Worm (Caenorhabditis elegans) whole organism, L4 larva: ENCODE measurements around the gene srxa-11.
A peak's percentile ranks its signal among the peaks of the same experiment; 100 is the strongest.

ENCODE experiments used
- F49E8.2 ChIP-seq: sonication (generic microtip); optimal IDR thresholded peaks from 2 replicates; lab custom pipeline; 2016; ENCODE audit warnings: missing compliant biosample characterization, mild to moderate bottlenecking, missing genetic modification characterization, borderline replicate concordance
- T26A8.4 ChIP-seq: fragments of 200-800 bp; sonication (Bioruptor generic); IDR thresholded peaks from 2 replicates; pipeline ENCODE4 v1.3.6; 2022; ENCODE audit warnings: missing genetic modification characterization, missing compliant biosample characterization
- Y105C5A.15 ChIP-seq: fragments of 200-800 bp; sonication (Bioruptor generic); IDR thresholded peaks from 2 replicates; pipeline ENCODE4 v1.3.6; 2022; ENCODE audit warnings: missing genetic modification characterization, missing compliant biosample characterization
- Y5F2A.4 ChIP-seq: fragments of 200-800 bp; sonication (Bioruptor generic); optimal IDR thresholded peaks from 2 replicates; lab custom pipeline; 2018; ENCODE audit warnings: mild to moderate bottlenecking, missing genetic modification characterization, missing compliant biosample characterization
- Y75B8A.6 ChIP-seq: fragments of 200-800 bp; sonication (Bioruptor generic); IDR thresholded peaks from 2 replicates; pipeline ENCODE4 v1.3.6; 2022; ENCODE audit warnings: missing genetic modification reagents, missing genetic modification characterization, missing compliant biosample characterization
- ZK546.5 ChIP-seq, 2 experiments: sonication (generic microtip); optimal IDR thresholded peaks; 2 replicates each; lab custom pipeline; 2017; ENCODE audit warnings: missing biosample characterization in 2 of 2, missing genetic modification characterization in 2 of 2
- aha-1 ChIP-seq: fragments of 150-350 bp; peaks from one replicate; lab custom pipeline; 2014; ENCODE audit warnings: missing biosample characterization, missing genetic modification characterization
- aly-2 ChIP-seq: sonication (generic microtip); optimal IDR thresholded peaks from 2 replicates; lab custom pipeline; 2018; ENCODE audit warnings: missing biosample characterization, missing genetic modification characterization
- ama-1 ChIP-seq: fragments of 150-350 bp; optimal IDR thresholded peaks from 2 replicates; lab custom pipeline; 2014; ENCODE audit warnings: inconsistent platforms, mixed read lengths
- attf-4 ChIP-seq: sonication (generic microtip); optimal IDR thresholded peaks from 3 replicates; lab custom pipeline; 2017; ENCODE audit warnings: missing biosample characterization, missing genetic modification characterization
- ceh-32 ChIP-seq: sonication (generic microtip); optimal IDR thresholded peaks from 2 replicates; lab custom pipeline; 2016; ENCODE audit warnings: mild to moderate bottlenecking, missing genetic modification characterization, missing compliant biosample characterization; ENCODE audit not compliant: poor library complexity
- cey-2 ChIP-seq: sonication (generic microtip); optimal IDR thresholded peaks from 3 replicates; lab custom pipeline; 2017; ENCODE audit warnings: missing genetic modification characterization, mild to moderate bottlenecking, missing compliant biosample characterization, antibody characterized with exemption, borderline replicate concordance; ENCODE audit not compliant: insufficient read depth
- ctbp-1 ChIP-seq: fragments of 200-800 bp; sonication (Bioruptor generic); IDR thresholded peaks from 2 replicates; pipeline ENCODE4 v1.3.6; 2022; ENCODE audit warnings: missing genetic modification reagents, missing genetic modification characterization, missing compliant biosample characterization
- daf-16 ChIP-seq, 3 experiments: sonication (generic microtip); optimal IDR thresholded peaks; 2 replicates each; lab custom pipeline; 2016 to 2017; ENCODE audit warnings: missing genetic modification characterization in 3 of 3, missing genetic modification reagents in 3 of 3, mild to moderate bottlenecking in 2 of 3, missing compliant biosample characterization in 2 of 3, missing biosample characterization in 1 of 3, moderate library complexity in 1 of 3
- dmd-6 ChIP-seq: fragments of 200-800 bp; sonication (Bioruptor generic); IDR thresholded peaks from 2 replicates; pipeline ENCODE4 v1.3.6; 2022; ENCODE audit warnings: missing genetic modification reagents, missing genetic modification characterization, missing compliant biosample characterization
- dpl-1 ChIP-seq: fragments of 150-350 bp; optimal IDR thresholded peaks from 2 replicates; lab custom pipeline; 2014; ENCODE audit warnings: missing biosample characterization, missing genetic modification reagents, missing genetic modification characterization
- dve-1 ChIP-seq: sonication (generic microtip); optimal IDR thresholded peaks from 2 replicates; lab custom pipeline; 2017; ENCODE audit warnings: antibody characterized with exemption, mild to moderate bottlenecking, missing genetic modification characterization, missing compliant biosample characterization; ENCODE audit not compliant: insufficient read depth
- jun-1 ChIP-seq: fragments of 150-350 bp; optimal IDR thresholded peaks from 2 replicates; lab custom pipeline; 2014; ENCODE audit warnings: missing biosample characterization, missing genetic modification reagents, missing genetic modification characterization
- lin-1 ChIP-seq: fragments of 200-800 bp; sonication (Bioruptor generic); IDR thresholded peaks from 2 replicates; pipeline ENCODE4 v1.3.6; 2022; ENCODE audit warnings: missing genetic modification reagents, missing genetic modification characterization, missing compliant biosample characterization
- lin-29 ChIP-seq: fragments of 200-800 bp; sonication (Bioruptor generic); IDR thresholded peaks from 2 replicates; pipeline ENCODE4 v1.3.6; 2022; ENCODE audit warnings: missing genetic modification reagents, missing genetic modification characterization, missing compliant biosample characterization
- lir-3 ChIP-seq: sonication (generic microtip); optimal IDR thresholded peaks from 2 replicates; lab custom pipeline; 2016; ENCODE audit warnings: mild to moderate bottlenecking, missing genetic modification characterization, missing compliant biosample characterization
- madf-5 ChIP-seq, 2 experiments: fragments of 200-800 bp; sonication (Bioruptor generic); IDR thresholded peaks; 2 replicates each; pipeline ENCODE4 v1.3.6; 2022; ENCODE audit warnings: missing compliant biosample characterization in 2 of 2, missing genetic modification characterization in 2 of 2
- mdl-1 ChIP-seq, 2 experiments: fragments of 150-350 bp in 1 of 2; sonication (generic microtip) in 1 of 2; optimal IDR thresholded peaks; 2 replicates each; lab custom pipeline; 2014 to 2017; ENCODE audit warnings: missing biosample characterization in 2 of 2, missing genetic modification characterization in 2 of 2
- mxl-2 ChIP-seq: fragments of 200-800 bp; sonication (Bioruptor generic); conservative IDR thresholded peaks from 2 replicates; pipeline ENCODE4 v1.3.6; 2022; ENCODE audit warnings: missing genetic modification reagents, missing genetic modification characterization, missing compliant biosample characterization
- mxl-3 ChIP-seq: fragments of 200-800 bp; sonication (Bioruptor generic); optimal IDR thresholded peaks from 2 replicates; lab custom pipeline; 2018; ENCODE audit warnings: mild to moderate bottlenecking, missing genetic modification characterization, missing compliant biosample characterization
- nhr-237 ChIP-seq: sonication (generic microtip); optimal IDR thresholded peaks from 2 replicates; lab custom pipeline; 2017; ENCODE audit warnings: missing biosample characterization, missing genetic modification characterization
- nhr-28 ChIP-seq: fragments of 150-350 bp; optimal IDR thresholded peaks from 2 replicates; lab custom pipeline; 2014; ENCODE audit warnings: missing biosample characterization, missing genetic modification characterization
- pqm-1 ChIP-seq: sonication (generic microtip); optimal IDR thresholded peaks from 2 replicates; lab custom pipeline; 2017; ENCODE audit warnings: missing biosample characterization, missing genetic modification characterization
- rbr-2 ChIP-seq: sonication (generic microtip); optimal IDR thresholded peaks from 2 replicates; lab custom pipeline; 2016; ENCODE audit warnings: missing genotype, missing genetic modification characterization, missing compliant biosample characterization
- sdz-12 ChIP-seq: fragments of 200-800 bp; sonication (Bioruptor generic); optimal IDR thresholded peaks from 2 replicates; lab custom pipeline; 2018; ENCODE audit warnings: mild to moderate bottlenecking, missing genetic modification characterization, missing compliant biosample characterization
- spr-3 ChIP-seq: fragments of 200-800 bp; sonication (Bioruptor generic); optimal IDR thresholded peaks from 2 replicates; lab custom pipeline; 2018; ENCODE audit warnings: mild to moderate bottlenecking, missing genetic modification characterization, missing compliant biosample characterization
- tra-1 ChIP-seq: fragments of 200-800 bp; sonication (Bioruptor generic); IDR thresholded peaks from 2 replicates; pipeline ENCODE4 v1.3.6; 2022; ENCODE audit warnings: missing genetic modification reagents, missing genetic modification characterization, missing compliant biosample characterization
- unc-62 ChIP-seq, 3 experiments: fragments of 150-350 bp in 1 of 3; sonication (generic microtip); optimal IDR thresholded peaks in 2 of 3; peaks in 1 of 3; 1 replicate in 1 of 3; 2 replicates in 2 of 3; lab custom pipeline; 2014 to 2017; ENCODE audit warnings: missing biosample characterization in 3 of 3, missing genetic modification characterization in 3 of 3, missing genetic modification reagents in 3 of 3, missing genotype in 1 of 3
- vab-7 ChIP-seq: fragments of 200-800 bp; sonication (Bioruptor generic); IDR thresholded peaks from 2 replicates; pipeline ENCODE4 v1.3.6; 2022; ENCODE audit warnings: missing genetic modification reagents, missing genetic modification characterization, missing compliant biosample characterization
- ztf-7 ChIP-seq: fragments of 150-350 bp; optimal IDR thresholded peaks from 2 replicates; lab custom pipeline; 2014; ENCODE audit warnings: missing biosample characterization, missing genetic modification characterization

srxa-11 gene

DNA sequence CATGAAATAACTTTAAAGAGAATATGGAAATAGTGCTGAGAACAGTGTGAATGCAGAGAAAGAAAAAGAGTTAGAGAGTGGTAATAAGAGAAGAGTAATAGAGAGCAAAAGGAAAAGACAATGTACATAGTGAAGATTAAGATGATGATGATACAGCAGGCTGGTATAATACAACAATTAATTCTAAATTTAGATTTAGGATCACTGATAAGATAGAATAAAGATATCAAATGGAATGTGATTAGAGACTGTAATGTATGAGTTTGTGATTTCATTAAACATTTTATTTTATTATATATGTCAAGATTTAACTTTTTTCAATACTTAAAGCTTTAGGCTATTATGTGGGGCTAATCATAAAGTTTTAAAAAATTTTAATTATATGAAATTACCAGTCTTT, 29.2 kb downstream of the srxa-11 start, which contains the start of gene R10D12.8:
Gene R10D12.8, minus strand, starts transcription at position 101 of the 400 bp plus-strand sequence.
- no peak for TF ChIP-seq dpl-1 (GFP tag; lab: Kevin White, UChicago)
- TF ChIP-seq nhr-237 = no peak
- no peak for TF ChIP-seq vab-7 (GFP tag; lab: Robert Waterston, UW)
- no peak for TF ChIP-seq Y5F2A.4 (GFP tag; lab: Kevin White, UChicago)
- TF ChIP-seq nhr-28 (tag; lab: Kevin White, UChicago) = peak; percentile 10

DNA sequence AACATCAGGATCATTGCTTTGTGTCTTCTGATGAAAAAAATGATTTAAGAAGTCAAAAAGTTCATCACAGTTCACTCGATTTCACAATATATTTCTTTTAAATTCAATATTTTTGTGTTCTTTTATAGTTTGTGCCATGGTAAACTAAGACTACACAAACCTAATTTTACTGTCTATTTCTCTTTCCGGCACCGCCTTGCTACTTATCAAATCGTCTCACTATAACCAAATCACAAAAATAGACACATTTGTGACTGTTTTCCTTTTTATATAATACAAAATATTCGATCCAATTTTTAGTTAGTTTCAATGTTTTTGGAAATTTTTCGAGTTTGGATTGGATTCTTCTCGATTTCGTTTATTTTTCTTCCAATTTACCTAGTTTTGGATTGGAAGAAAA, 30.1 kb downstream of the srxa-11 start, which contains the start of gene swt-6:
Gene swt-6, plus strand, starts transcription at position 301 of the 400 bp plus-strand sequence.
- peak; percentile 87 for TF ChIP-seq nhr-28 (tag; lab: Kevin White, UChicago)
- TF ChIP-seq pqm-1 (tag; lab: Kevin White, UChicago) = peak; percentile 17
- TF ChIP-seq ZK546.5 (tag; optimal IDR thresholded peaks at IDR 0.05; lab: Kevin White, UChicago) = no peak
- peak; percentile 7 for TF ChIP-seq aha-1
- no peak for TF ChIP-seq aly-2 (tag; lab: Kevin White, UChicago)
- no peak for TF ChIP-seq Y105C5A.15 (GFP tag; lab: Robert Waterston, UW)

DNA sequence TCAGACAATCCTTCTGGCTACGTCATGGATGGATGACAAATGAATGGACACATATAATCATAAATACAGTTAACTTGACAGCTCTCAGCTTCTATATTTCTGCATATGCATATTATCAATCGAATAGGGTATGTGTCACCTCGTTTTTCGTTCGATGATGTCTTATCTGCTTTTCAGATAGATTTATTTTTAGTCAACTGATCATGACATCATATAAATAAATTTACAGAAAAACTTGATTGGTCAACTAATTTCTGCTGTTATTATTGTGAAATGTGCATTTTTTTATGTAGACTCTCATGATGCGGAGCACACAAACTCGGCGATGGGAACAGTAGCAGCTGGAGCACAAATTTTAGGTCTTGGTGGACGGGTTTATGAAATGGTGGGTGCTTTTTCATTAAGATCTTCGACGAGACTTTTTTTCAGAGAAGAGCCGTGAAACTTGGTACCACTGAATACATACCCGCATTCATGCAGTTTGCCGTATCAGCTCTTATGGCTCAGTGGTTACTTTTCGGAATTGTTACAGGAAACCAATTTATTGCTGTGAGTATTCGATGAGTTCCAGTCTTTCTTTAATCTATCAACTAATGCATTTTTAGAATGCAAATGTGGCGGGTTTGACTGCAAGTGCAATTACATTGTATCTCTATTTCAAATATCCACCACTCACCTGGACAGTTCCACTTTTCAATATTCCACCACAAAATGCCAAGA, 31.6 kb downstream of the srxa-11 start:
- TF ChIP-seq daf-16 (GFP tag; optimal IDR thresholded peaks at IDR 0.05; lab: Kevin White, UChicago) (no peak), daf-16 (tag; optimal IDR thresholded peaks at IDR 0.05; lab: Kevin White, UChicago) (peak; percentile 29), unc-62 (GFP tag; optimal IDR thresholded peaks at IDR 0.05 in 1 of 2; lab: Kevin White, UChicago) (peak in 1 of 2 experiments; percentile 91), unc-62 (tag; optimal IDR thresholded peaks at IDR 0.05; lab: Kevin White, UChicago) (no peak), dve-1 (tag; lab: Kevin White, UChicago) (peak; percentile 18), dmd-6 (no peak)

DNA sequence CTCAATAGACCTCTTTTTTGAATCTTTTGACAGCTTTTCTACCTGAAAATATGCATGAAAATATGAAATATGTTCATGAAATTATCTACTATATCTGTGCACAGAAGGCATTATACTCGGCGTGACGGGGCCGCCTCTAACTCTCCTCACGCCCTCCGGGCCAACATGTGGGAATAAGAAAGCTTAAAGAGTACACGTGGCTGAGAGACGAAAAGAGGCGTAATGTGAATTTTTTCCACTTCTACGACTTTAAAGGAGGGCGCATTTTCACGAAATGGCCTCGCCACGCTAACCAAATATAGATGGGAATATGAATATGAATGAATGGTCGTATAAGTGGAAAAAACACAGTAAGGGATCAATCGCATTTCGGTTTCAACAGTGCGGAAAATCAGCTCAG, 33.7 kb downstream of the srxa-11 start:
- peak; percentile 91 for TF ChIP-seq aha-1
- no peak for TF ChIP-seq ctbp-1 (GFP tag; lab: Robert Waterston, UW)
- TF ChIP-seq, all 104 proteins: peak for 1

DNA sequence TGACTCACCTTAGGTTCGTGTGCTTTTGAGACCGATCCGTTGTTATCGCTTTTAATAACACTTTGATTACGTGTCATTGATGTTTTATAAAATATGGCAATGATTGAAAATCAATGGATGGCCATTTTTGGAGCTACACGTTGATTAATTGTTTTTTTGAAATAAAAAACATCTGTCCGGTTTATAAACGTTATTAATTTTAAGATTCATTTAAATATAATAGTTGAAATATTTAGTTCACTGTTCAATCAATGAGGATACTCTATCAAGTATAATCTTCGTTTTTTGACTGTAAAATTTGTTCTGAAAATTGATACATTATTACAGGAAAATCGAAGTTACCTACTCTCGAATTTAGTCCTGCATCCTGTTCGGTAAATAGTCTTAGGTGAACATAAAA, 34.3 kb downstream of the srxa-11 start, which contains the start of gene R10D12.10:
Gene R10D12.10, minus strand, starts transcription at position 101 of the 400 bp plus-strand sequence.
- no peak for TF ChIP-seq mdl-1 (tag; optimal IDR thresholded peaks at IDR 0.05; lab: Kevin White, UChicago)
- TF ChIP-seq, all 104 proteins: peak for 0

DNA sequence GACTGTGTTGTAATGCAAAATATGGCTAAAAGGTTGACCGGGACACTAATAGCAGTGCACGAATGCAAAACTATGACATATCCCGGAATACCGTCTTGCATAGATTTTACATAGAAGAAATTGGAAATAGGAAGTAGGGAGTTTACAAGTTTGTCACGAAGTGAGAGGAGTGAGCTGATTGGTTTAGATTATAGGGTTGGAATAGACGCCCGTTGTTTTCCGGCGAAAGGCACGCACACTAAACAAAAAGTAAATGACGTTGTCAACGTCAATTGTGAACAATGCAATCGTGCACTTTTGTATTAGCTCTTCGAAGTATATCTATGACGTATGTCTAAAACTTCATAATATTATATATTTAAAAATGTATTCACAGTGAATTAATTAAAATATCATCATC, 37.0 kb downstream of the srxa-11 start, which contains the start of gene srh-24:
Gene srh-24, minus strand, starts transcription at position 101 of the 400 bp plus-strand sequence.
- TF ChIP-seq cey-2 (tag; lab: Kevin White, UChicago) (no peak), sdz-12 (GFP tag; lab: Kevin White, UChicago) (no peak), T26A8.4 (GFP tag; lab: Robert Waterston, UW) (no peak), ama-1 (lab: Kevin White, UChicago) (no peak), lin-29 (GFP tag; lab: Robert Waterston, UW) (no peak), attf-4 (no peak), mxl-2 (GFP tag; lab: Robert Waterston, UW) (no peak), tra-1 (GFP tag; lab: Robert Waterston, UW) (no peak), spr-3 (no peak), jun-1 (no peak), F49E8.2 (no peak), ztf-7 (no peak), ceh-32 (no peak), mxl-3 (GFP tag; lab: Kevin White, UChicago) (no peak), Y75B8A.6 (GFP tag; lab: Robert Waterston, UW) (no peak), rbr-2 (tag; lab: Kevin White, UChicago) (no peak), madf-5 (GFP tag; IDR thresholded peaks at IDR 0.05; lab: Robert Waterston, UW) (no peak), lin-1 (no peak), lir-3 (no peak)
